Fruit fly (Drosophila melanogaster) whole organism, embryonic: ENCODE data around the gene mRpS33.

Experiments used
- CG10209 ChIP-seq: fragments of 200-800 bp; sonication (Bioruptor generic); optimal IDR thresholded peaks from 3 replicates; lab custom pipeline; 2017; ENCODE audit warnings: missing biosample characterization, mild to moderate bottlenecking, missing genetic modification characterization, missing genetic modification reagents
- CG10267 ChIP-seq: fragments of 200-800 bp; sonication (Bioruptor generic); optimal IDR thresholded peaks from 2 replicates; lab custom pipeline; 2018; ENCODE audit warnings: missing biosample characterization, mild to moderate bottlenecking, missing genetic modification characterization, moderate library complexity
- CG10321 ChIP-seq: fragments of 200-800 bp; sonication (Bioruptor generic); IDR thresholded peaks from 2 replicates; pipeline ENCODE4 v1.3.6; 2022; ENCODE audit warnings: missing biosample characterization, missing genetic modification characterization
- CG10366 ChIP-seq: fragments of 200-800 bp; sonication (Bioruptor generic); IDR thresholded peaks from 2 replicates; pipeline ENCODE4 v1.3.6; 2022; ENCODE audit warnings: missing biosample characterization, missing genetic modification characterization
- CG11085 ChIP-seq: fragments of 200-800 bp; sonication (Bioruptor generic); IDR thresholded peaks from 2 replicates; pipeline ENCODE4 v1.3.6; 2022; ENCODE audit warnings: missing biosample characterization, missing genetic modification characterization
- CG11723 ChIP-seq: fragments of 200-800 bp; sonication (Bioruptor generic); optimal IDR thresholded peaks from 2 replicates; lab custom pipeline; 2017; ENCODE audit warnings: missing biosample characterization, mild to moderate bottlenecking, missing genetic modification characterization
- CG1602 ChIP-seq: fragments of 200-800 bp; sonication (Bioruptor generic); optimal IDR thresholded peaks from 3 replicates; lab custom pipeline; 2016; ENCODE audit warnings: missing biosample characterization, missing genetic modification characterization
- CG17186 ChIP-seq: fragments of 200-800 bp; sonication (Bioruptor generic); optimal IDR thresholded peaks from 3 replicates; lab custom pipeline; 2017; ENCODE audit warnings: missing biosample characterization, missing genetic modification reagents, missing genetic modification characterization
- CG17612 ChIP-seq: fragments of 200-800 bp; sonication (Bioruptor generic); IDR thresholded peaks from 2 replicates; pipeline ENCODE4 v1.3.6; 2022; ENCODE audit warnings: missing biosample characterization, missing genetic modification characterization
- CG18476 ChIP-seq: fragments of 200-800 bp; sonication (Bioruptor generic); optimal IDR thresholded peaks from 2 replicates; lab custom pipeline; 2016; ENCODE audit warnings: missing biosample characterization, mild to moderate bottlenecking, missing genetic modification characterization
- CG30020 ChIP-seq: fragments of 200-800 bp; optimal IDR thresholded peaks from 2 replicates; lab custom pipeline; 2019; ENCODE audit warnings: missing biosample characterization, mild to moderate bottlenecking, missing genetic modification characterization, moderate library complexity
- CG3281 ChIP-seq: fragments of 200-800 bp; sonication (Bioruptor generic); optimal IDR thresholded peaks from 3 replicates; lab custom pipeline; 2017; ENCODE audit warnings: missing biosample characterization, mild to moderate bottlenecking, missing genetic modification characterization
- CG3407 ChIP-seq: fragments of 200-800 bp; sonication (Bioruptor generic); optimal IDR thresholded peaks from 2 replicates; lab custom pipeline; 2018; ENCODE audit warnings: missing biosample characterization, mild to moderate bottlenecking, missing genetic modification characterization
- CG6689 ChIP-seq: fragments of 200-800 bp; sonication (Bioruptor generic); IDR thresholded peaks from 2 replicates; pipeline ENCODE4 v1.3.6; 2022; ENCODE audit warnings: missing biosample characterization, missing genetic modification characterization
- CG7745 ChIP-seq: fragments of 200-800 bp; sonication (Bioruptor generic); optimal IDR thresholded peaks from 2 replicates; lab custom pipeline; 2018; ENCODE audit warnings: missing biosample characterization, mild to moderate bottlenecking, missing genetic modification characterization, moderate library complexity
- CG8290 ChIP-seq, 3 experiments: fragments of 200-800 bp; sonication (Bioruptor generic); optimal IDR thresholded peaks; 2 replicates each; lab custom pipeline; 2016 to 2019; ENCODE audit warnings: missing biosample characterization in 3 of 3, missing genetic modification characterization in 3 of 3, mild to moderate bottlenecking in 2 of 3, moderate library complexity in 1 of 3
- CG8359 ChIP-seq: fragments of 200-800 bp; sonication (Bioruptor generic); optimal IDR thresholded peaks from 2 replicates; lab custom pipeline; 2017; ENCODE audit warnings: missing biosample characterization, mild to moderate bottlenecking, missing genetic modification characterization, borderline replicate concordance
- CG8478 ChIP-seq: fragments of >200 bp; optimal IDR thresholded peaks from 2 replicates; lab custom pipeline; 2018
- CG9609 ChIP-seq: fragments of 200-800 bp; sonication (Bioruptor generic); optimal IDR thresholded peaks from 3 replicates; lab custom pipeline; 2016; ENCODE audit warnings: missing biosample characterization, missing genetic modification characterization
- D ChIP-seq, 2 experiments: fragments of 200-800 bp in 1 of 2; fragments of >200 bp in 1 of 2; sonication (Bioruptor generic) in 1 of 2; optimal IDR thresholded peaks; 2 replicates in 1 of 2; 3 replicates in 1 of 2; lab custom pipeline; 2017; ENCODE audit warnings: mild to moderate bottlenecking in 1 of 2, missing biosample characterization in 1 of 2, missing genetic modification characterization in 1 of 2, missing genetic modification reagents in 1 of 2
- D19B ChIP-seq: fragments of 200-800 bp; sonication (Bioruptor generic); optimal IDR thresholded peaks from 2 replicates; lab custom pipeline; 2017; ENCODE audit warnings: missing biosample characterization, mild to moderate bottlenecking, missing genetic modification characterization
- Dek ChIP-seq: fragments of 200-800 bp; sonication (Bioruptor generic); optimal IDR thresholded peaks from 3 replicates; lab custom pipeline; 2019; ENCODE audit warnings: missing biosample characterization, mild to moderate bottlenecking, missing genetic modification characterization, moderate library complexity
- Doc3 ChIP-seq: fragments of 200-800 bp; sonication (Bioruptor generic); IDR thresholded peaks from 3 replicates; pipeline ENCODE4 v1.3.6; 2022; ENCODE audit warnings: missing biosample characterization, missing genetic modification characterization; ENCODE audit not compliant: partially characterized antibody
- E2f1 ChIP-seq: fragments of 200-800 bp; sonication (Bioruptor generic); IDR thresholded peaks from 2 replicates; pipeline ENCODE4 v1.3.6; 2022; ENCODE audit warnings: missing biosample characterization, missing genetic modification characterization
- HLH3B ChIP-seq: fragments of 200-800 bp; sonication (Bioruptor generic); IDR thresholded peaks from 2 replicates; pipeline ENCODE4 v1.3.6; 2022; ENCODE audit warnings: missing biosample characterization, missing genetic modification characterization
- HLHmδ ChIP-seq: fragments of 200-800 bp; sonication (Bioruptor generic); optimal IDR thresholded peaks from 2 replicates; lab custom pipeline; 2018; ENCODE audit warnings: missing biosample characterization, mild to moderate bottlenecking, missing genetic modification characterization, moderate library complexity
- Hmx ChIP-seq: fragments of 200-800 bp; sonication (Bioruptor generic); optimal IDR thresholded peaks from 2 replicates; lab custom pipeline; 2016; ENCODE audit warnings: missing biosample characterization, missing genetic modification characterization
- Myb ChIP-seq: fragments of 200-800 bp; sonication (Bioruptor generic); optimal IDR thresholded peaks from 2 replicates; lab custom pipeline; 2016; ENCODE audit warnings: missing biosample characterization, missing genetic modification characterization
- Pdp1 ChIP-seq, 2 experiments: fragments of 200-800 bp; sonication (Bioruptor generic); optimal IDR thresholded peaks; 3 replicates each; lab custom pipeline; 2016; ENCODE audit warnings: missing biosample characterization in 2 of 2, missing genetic modification characterization in 2 of 2, mild to moderate bottlenecking in 1 of 2, moderate library complexity in 1 of 2
- Scr ChIP-seq: fragments of 200-800 bp; sonication (Bioruptor generic); IDR thresholded peaks from 2 replicates; pipeline ENCODE4 v1.3.6; 2022; ENCODE audit warnings: missing biosample characterization, missing genetic modification characterization; ENCODE audit not compliant: partially characterized antibody
- Six4 ChIP-seq: fragments of 200-800 bp; sonication (Bioruptor generic); optimal IDR thresholded peaks from 2 replicates; lab custom pipeline; 2016; ENCODE audit warnings: missing biosample characterization, missing genetic modification characterization
- Xbp1 ChIP-seq: fragments of 200-800 bp; sonication (Bioruptor generic); optimal IDR thresholded peaks from 3 replicates; lab custom pipeline; 2016; ENCODE audit warnings: missing biosample characterization, mild to moderate bottlenecking, missing genetic modification characterization
- bigmax ChIP-seq: fragments of 200-800 bp; sonication (Bioruptor generic); optimal IDR thresholded peaks from 2 replicates; lab custom pipeline; 2018; ENCODE audit warnings: missing biosample characterization, mild to moderate bottlenecking, missing genetic modification characterization
- bsh ChIP-seq, 2 experiments: fragments of 200-800 bp; sonication (Bioruptor generic); optimal IDR thresholded peaks; 2 replicates each; lab custom pipeline; 2017 to 2018; ENCODE audit warnings: mild to moderate bottlenecking in 2 of 2, missing biosample characterization in 2 of 2, missing genetic modification characterization in 2 of 2, moderate library complexity in 1 of 2
- chn ChIP-seq: fragments of 200-800 bp; sonication (Bioruptor generic); optimal IDR thresholded peaks from 2 replicates; lab custom pipeline; 2016; ENCODE audit warnings: missing biosample characterization, missing genetic modification characterization
- da ChIP-seq: fragments of 200-800 bp; sonication (Bioruptor generic); optimal IDR thresholded peaks from 2 replicates; lab custom pipeline; 2016; ENCODE audit warnings: missing biosample characterization, missing genetic modification characterization
- dimm ChIP-seq: fragments of 200-800 bp; sonication (Bioruptor generic); IDR thresholded peaks from 2 replicates; pipeline ENCODE4 v1.3.6; 2022; ENCODE audit warnings: missing biosample characterization, missing genetic modification characterization
- dmrt99B ChIP-seq: fragments of 200-800 bp; sonication (Bioruptor generic); optimal IDR thresholded peaks from 2 replicates; lab custom pipeline; 2018; ENCODE audit warnings: missing biosample characterization, mild to moderate bottlenecking, missing genetic modification characterization, moderate library complexity
- dpn ChIP-seq, 2 experiments: fragments of 200-800 bp; sonication (Bioruptor generic); optimal IDR thresholded peaks; 3 replicates each; lab custom pipeline; 2016; ENCODE audit warnings: missing biosample characterization in 2 of 2, missing genetic modification characterization in 2 of 2
- ems ChIP-seq: fragments of 200-800 bp; sonication (Bioruptor generic); optimal IDR thresholded peaks from 3 replicates; lab custom pipeline; 2016; ENCODE audit warnings: missing biosample characterization, missing genetic modification characterization
- gt ChIP-seq: fragments of 200-800 bp; sonication (Bioruptor generic); IDR thresholded peaks from 2 replicates; pipeline ENCODE4 v1.3.6; 2022; ENCODE audit warnings: missing biosample characterization, missing genetic modification characterization
- jumu ChIP-seq: fragments of 200-800 bp; sonication (Bioruptor generic); optimal IDR thresholded peaks from 3 replicates; lab custom pipeline; 2016; ENCODE audit warnings: missing biosample characterization, missing genetic modification characterization
- kni ChIP-seq: fragments of 200-800 bp; sonication (Bioruptor generic); optimal IDR thresholded peaks from 3 replicates; lab custom pipeline; 2017; ENCODE audit warnings: mild to moderate bottlenecking, missing biosample characterization, missing genetic modification reagents, missing genetic modification characterization
- lov ChIP-seq, 2 experiments: fragments of 200-800 bp in 1 of 2; fragments of >200 bp in 1 of 2; sonication (Bioruptor generic) in 1 of 2; IDR thresholded peaks in 1 of 2; optimal IDR thresholded peaks in 1 of 2; 2 replicates in 1 of 2; 3 replicates in 1 of 2; pipeline versions ENCODE4 v1.3.6 to Lab custom; 2017 to 2022; ENCODE audit warnings: missing biosample characterization in 1 of 2, missing genetic modification characterization in 1 of 2
- nerfin-1 ChIP-seq: fragments of 200-800 bp; sonication (Bioruptor generic); optimal IDR thresholded peaks from 3 replicates; lab custom pipeline; 2019; ENCODE audit warnings: missing biosample characterization, mild to moderate bottlenecking, missing genetic modification characterization, moderate library complexity
- otp ChIP-seq: fragments of 200-800 bp; sonication (Bioruptor generic); IDR thresholded peaks from 3 replicates; pipeline ENCODE4, ENCODE4 v1.3.6; 2022; ENCODE audit warnings: missing biosample characterization, missing genetic modification characterization
- pho ChIP-seq: fragments of 200-800 bp; sonication (Bioruptor generic); optimal IDR thresholded peaks from 2 replicates; lab custom pipeline; 2016; ENCODE audit warnings: missing biosample characterization, missing genetic modification characterization
- vnd ChIP-seq: fragments of 200-800 bp; sonication (Bioruptor generic); IDR thresholded peaks from 3 replicates; pipeline ENCODE4 v1.3.6; 2022; ENCODE audit warnings: missing biosample characterization, missing genetic modification characterization; ENCODE audit not compliant: partially characterized antibody

Gene mRpS33

DNA sequence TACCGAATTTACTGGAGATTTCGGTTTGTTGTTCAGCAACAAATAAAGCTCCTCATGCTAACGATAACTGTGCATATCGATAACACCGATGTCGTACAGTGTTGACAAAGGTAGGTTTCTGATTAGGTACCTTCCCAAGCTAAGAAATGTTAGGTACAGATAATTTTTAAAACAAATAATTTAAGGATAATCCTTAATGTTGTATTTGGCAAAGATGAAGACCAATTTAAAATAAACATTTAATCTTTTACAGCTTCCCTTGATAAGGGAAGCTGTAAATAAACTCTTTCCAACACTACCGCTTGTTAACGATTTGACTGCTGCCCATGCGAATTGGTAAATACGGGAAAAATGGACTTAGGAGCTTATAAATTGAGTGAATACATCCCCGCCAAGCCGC, 6.5 kb upstream of the mRpS33 start, which contains the start of the genes Ttc1 and CG14882 (continued):
- TF ChIP-seq Hmx (GFP tag; lab: Kevin White, UChicago) (peak; percentile 59), CG7745 (tag; lab: Kevin White, UChicago) (no peak), CG11723 (GFP tag; lab: Kevin White, UChicago) (no peak), CG1602 (peak; percentile 84), CG8359 (GFP tag; lab: Kevin White, UChicago) (no peak), CG18476 (GFP tag; lab: Kevin White, UChicago) (peak; percentile 39), D (optimal IDR thresholded peaks at IDR 0.05; lab: Kevin White, UChicago) (no peak), D (GFP tag; optimal IDR thresholded peaks at IDR 0.05; lab: Kevin White, UChicago) (peak; percentile 54), vnd (GFP tag; lab: Robert Waterston, UW) (0 out of 3 replicates have a peak, but pooled peaks have one; percentile 19), CG30020 (peak; percentile 52), Six4 (peak; percentile 74), CG17612 (no peak), chn (peak; percentile 88), Doc3 (GFP tag; lab: Robert Waterston, UW) (0 out of 3 replicates have a peak, but pooled peaks have one; percentile 24), lov (optimal IDR thresholded peaks at IDR 0.05; lab: Kevin White, UChicago) (no peak), lov (GFP tag; IDR thresholded peaks at IDR 0.05; lab: Robert Waterston, UW) (no peak), dpn (GFP tag; optimal IDR thresholded peaks at IDR 0.05; lab: Kevin White, UChicago) (peak; percentile 84 to 91), Myb (peak; percentile 73), Scr (peak; percentile 53), pho (GFP tag; lab: Kevin White, UChicago) (peak; percentile 90), CG11085 (GFP tag; lab: Robert Waterston, UW) (peak; percentile 88), kni (no peak), CG9609 (GFP tag; lab: Kevin White, UChicago) (peak; percentile 80), CG17186 (GFP tag; lab: Kevin White, UChicago) (no peak), Dek (tag; lab: Kevin White, UChicago) (peak; percentile 73), CG10267 (peak; percentile 94), dimm (peak; percentile 85), CG10209 (peak; percentile 84), dmrt99B (tag; lab: Kevin White, UChicago) (no peak), nerfin-1 (tag; lab: Kevin White, UChicago) (peak; percentile 58), E2f1 (GFP tag; lab: Robert Waterston, UW) (peak; percentile 70), Pdp1 (GFP tag; optimal IDR thresholded peaks at IDR 0.05; lab: Kevin White, UChicago) (peak; percentile 87 to 90), D19B (GFP tag; lab: Kevin White, UChicago) (peak; percentile 41), bsh (GFP tag; optimal IDR thresholded peaks at IDR 0.05; lab: Kevin White, UChicago) (peak; percentile 45 to 90), Xbp1 (peak; percentile 90), CG10321 (GFP tag; lab: Robert Waterston, UW) (peak; percentile 73), gt (GFP tag; lab: Robert Waterston, UW) (no peak; the same call in 1 of the 2 replicates), CG8478 (lab: Kevin White, UChicago) (no peak), CG8290 (GFP tag; optimal IDR thresholded peaks at IDR 0.05; lab: Kevin White, UChicago) (peak; percentile 82), CG8290 (tag; optimal IDR thresholded peaks at IDR 0.05; lab: Kevin White, UChicago) (peak in 1 of 2 experiments; percentile 78), HLH3B (GFP tag; lab: Robert Waterston, UW) (peak; percentile 77), CG3281 (GFP tag; lab: Kevin White, UChicago) (peak; percentile 73), ems (GFP tag; lab: Kevin White, UChicago) (peak; percentile 73), CG10366 (GFP tag; lab: Robert Waterston, UW) (peak; percentile 93), CG6689 (GFP tag; lab: Robert Waterston, UW) (peak; percentile 93), bigmax (GFP tag; lab: Kevin White, UChicago) (peak; percentile 0), jumu (GFP tag; lab: Kevin White, UChicago) (peak; percentile 83), da (GFP tag; lab: Kevin White, UChicago) (peak; percentile 48), HLHmδ (GFP tag; lab: Kevin White, UChicago) (no peak), otp (GFP tag; lab: Robert Waterston, UW) (peak; percentile 91), CG3407 (GFP tag; lab: Kevin White, UChicago) (peak; percentile 65)
